Worm (Caenorhabditis elegans) whole organism, L2 larva: ENCODE data around the gene tag-124.
A peak's percentile ranks its signal among the peaks of the same experiment; 100 is the strongest.

Experiments used
- C34F6.9 ChIP-seq: fragments of 150-350 bp; optimal IDR thresholded peaks from 2 replicates; lab custom pipeline; 2014; ENCODE audit warnings: missing biosample characterization, missing genetic modification characterization
- F13H6.1 ChIP-seq: sonication (generic microtip); optimal IDR thresholded peaks from 2 replicates; lab custom pipeline; 2016; ENCODE audit warnings: missing genetic modification characterization, missing compliant biosample characterization
- R02D3.7 ChIP-seq: fragments of 150-350 bp; optimal IDR thresholded peaks from 2 replicates; lab custom pipeline; 2014; ENCODE audit warnings: missing biosample characterization, missing genetic modification characterization
- Y55F3AM.14 ChIP-seq: fragments of 200-800 bp; sonication (Bioruptor generic); optimal IDR thresholded peaks from 2 replicates; lab custom pipeline; 2018; ENCODE audit warnings: mild to moderate bottlenecking, missing genetic modification characterization, missing compliant biosample characterization
- ZK546.5 ChIP-seq: sonication (generic microtip); optimal IDR thresholded peaks from 2 replicates; lab custom pipeline; 2017; ENCODE audit warnings: missing biosample characterization, missing genetic modification characterization
- alr-1 ChIP-seq: fragments of 150-350 bp; optimal IDR thresholded peaks from 2 replicates; lab custom pipeline; 2014; ENCODE audit warnings: missing biosample characterization, missing genetic modification characterization
- aly-2 ChIP-seq: fragments of 150-350 bp; optimal IDR thresholded peaks from 2 replicates; lab custom pipeline; 2014; ENCODE audit warnings: missing biosample characterization, missing genetic modification characterization
- ama-1 ChIP-seq: fragments of 150-350 bp; optimal IDR thresholded peaks from 2 replicates; lab custom pipeline; 2018; ENCODE audit warnings: inconsistent platforms
- blmp-1 ChIP-seq: sonication (generic microtip); optimal IDR thresholded peaks from 2 replicates; lab custom pipeline; 2017; ENCODE audit warnings: missing genetic modification characterization, mild to moderate bottlenecking, missing compliant biosample characterization, antibody characterized with exemption, moderate library complexity; ENCODE audit not compliant: insufficient read depth
- ceh-16 ChIP-seq: fragments of 150-350 bp; optimal IDR thresholded peaks from 2 replicates; lab custom pipeline; 2014; ENCODE audit warnings: missing biosample characterization, missing genetic modification characterization
- ceh-82 ChIP-seq: fragments of 150-350 bp; optimal IDR thresholded peaks from 2 replicates; lab custom pipeline; 2014; ENCODE audit warnings: missing biosample characterization, missing genetic modification characterization
- crh-2 ChIP-seq: sonication (generic microtip); optimal IDR thresholded peaks from 2 replicates; lab custom pipeline; 2017; ENCODE audit warnings: missing biosample characterization, missing genetic modification characterization
- dmd-4 ChIP-seq: sonication (generic microtip); optimal IDR thresholded peaks from 2 replicates; lab custom pipeline; 2017; ENCODE audit warnings: missing biosample characterization, missing genetic modification characterization
- egl-27 ChIP-seq: sonication (generic microtip); optimal IDR thresholded peaks from 3 replicates; lab custom pipeline; 2017; ENCODE audit warnings: missing biosample characterization, missing genetic modification reagents, missing genetic modification characterization
- elt-1 ChIP-seq: fragments of 150-350 bp; optimal IDR thresholded peaks from 2 replicates; lab custom pipeline; 2014; ENCODE audit warnings: missing biosample characterization, missing genetic modification characterization
- elt-3 ChIP-seq: sonication (generic microtip); optimal IDR thresholded peaks from 2 replicates; lab custom pipeline; 2017; ENCODE audit warnings: missing biosample characterization, missing genetic modification characterization
- fos-1 ChIP-seq: fragments of 150-350 bp; optimal IDR thresholded peaks from 2 replicates; lab custom pipeline; 2014; ENCODE audit warnings: missing biosample characterization, missing genetic modification characterization
- gmeb-1 ChIP-seq: fragments of 150-350 bp; optimal IDR thresholded peaks from 2 replicates; lab custom pipeline; 2014; ENCODE audit warnings: missing biosample characterization, missing genetic modification characterization
- lin-11 ChIP-seq: fragments of 150-350 bp; sonication (generic microtip); optimal IDR thresholded peaks from 2 replicates; lab custom pipeline; 2014; ENCODE audit warnings: missing biosample characterization, missing genetic modification characterization, inconsistent platforms, mixed read lengths
- lin-13 ChIP-seq: fragments of 150-350 bp; optimal IDR thresholded peaks from 2 replicates; lab custom pipeline; 2014; ENCODE audit warnings: missing biosample characterization, missing genetic modification reagents, missing genetic modification characterization
- lin-39 ChIP-seq: fragments of 150-350 bp; optimal IDR thresholded peaks from 2 replicates; lab custom pipeline; 2014; ENCODE audit warnings: missing biosample characterization, missing genetic modification reagents, missing genetic modification characterization
- lsy-2 ChIP-seq, 2 experiments: fragments of 150-350 bp in 1 of 2; sonication (generic microtip) in 1 of 2; optimal IDR thresholded peaks; 2 replicates each; lab custom pipeline; 2014 to 2017; ENCODE audit warnings: missing biosample characterization in 2 of 2, missing genetic modification characterization in 2 of 2
- mab-5 ChIP-seq: fragments of 150-350 bp; optimal IDR thresholded peaks from 2 replicates; lab custom pipeline; 2014; ENCODE audit warnings: missing biosample characterization, missing genetic modification characterization
- mbf-1 ChIP-seq: sonication (generic microtip); optimal IDR thresholded peaks from 2 replicates; lab custom pipeline; 2017; ENCODE audit warnings: missing biosample characterization, missing genetic modification characterization
- mdl-1 ChIP-seq, 2 experiments: fragments of 150-350 bp in 1 of 2; sonication (generic microtip) in 1 of 2; optimal IDR thresholded peaks; 2 replicates each; lab custom pipeline; 2017; ENCODE audit warnings: missing biosample characterization in 2 of 2, missing genetic modification characterization in 2 of 2
- nhr-10 ChIP-seq: sonication (generic microtip); optimal IDR thresholded peaks from 2 replicates; lab custom pipeline; 2017; ENCODE audit warnings: missing biosample characterization, missing genetic modification characterization
- nhr-11 ChIP-seq: fragments of 150-350 bp; optimal IDR thresholded peaks from 2 replicates; lab custom pipeline; 2014; ENCODE audit warnings: missing biosample characterization, missing genetic modification characterization
- nhr-12 ChIP-seq: fragments of 150-350 bp; optimal IDR thresholded peaks from 2 replicates; lab custom pipeline; 2014; ENCODE audit warnings: missing biosample characterization, missing genetic modification characterization
- nhr-129 ChIP-seq: fragments of 150-350 bp; optimal IDR thresholded peaks from 2 replicates; lab custom pipeline; 2014; ENCODE audit warnings: missing biosample characterization, missing genetic modification characterization
- nhr-21 ChIP-seq: fragments of 150-350 bp; optimal IDR thresholded peaks from 2 replicates; lab custom pipeline; 2014; ENCODE audit warnings: missing biosample characterization, missing genetic modification characterization
- nhr-23 ChIP-seq: fragments of 150-350 bp; optimal IDR thresholded peaks from 2 replicates; lab custom pipeline; 2014; ENCODE audit warnings: missing biosample characterization, missing genetic modification reagents, missing genetic modification characterization
- nhr-237 ChIP-seq: fragments of 150-350 bp; optimal IDR thresholded peaks from 2 replicates; lab custom pipeline; 2014; ENCODE audit warnings: missing biosample characterization, missing genetic modification characterization
- nhr-25 ChIP-seq: fragments of 150-350 bp; sonication (generic microtip); optimal IDR thresholded peaks from 3 replicates; lab custom pipeline; 2014; ENCODE audit warnings: missing biosample characterization, missing genetic modification characterization
- nhr-6 ChIP-seq: fragments of 150-350 bp; optimal IDR thresholded peaks from 2 replicates; lab custom pipeline; 2014; ENCODE audit warnings: missing biosample characterization, missing genetic modification characterization
- nhr-77 ChIP-seq: fragments of 150-350 bp; optimal IDR thresholded peaks from 2 replicates; lab custom pipeline; 2014; ENCODE audit warnings: missing biosample characterization, missing genetic modification characterization
- peb-1 ChIP-seq: fragments of 150-350 bp; optimal IDR thresholded peaks from 2 replicates; lab custom pipeline; 2014; ENCODE audit warnings: missing biosample characterization, missing genetic modification characterization
- sem-4 ChIP-seq: fragments of 150-350 bp; optimal IDR thresholded peaks from 2 replicates; lab custom pipeline; 2014; ENCODE audit warnings: missing biosample characterization, missing genetic modification reagents, missing genetic modification characterization
- skn-1 ChIP-seq: sonication (generic microtip); optimal IDR thresholded peaks from 2 replicates; lab custom pipeline; 2017; ENCODE audit warnings: missing biosample characterization, missing genetic modification characterization
- sma-3 ChIP-seq: sonication (generic microtip); optimal IDR thresholded peaks from 2 replicates; lab custom pipeline; 2016; ENCODE audit warnings: missing genetic modification reagents, missing genetic modification characterization, missing compliant biosample characterization
- sma-9 ChIP-seq, 2 experiments: fragments of 150-350 bp in 1 of 2; sonication (generic microtip) in 1 of 2; optimal IDR thresholded peaks; 2 replicates each; lab custom pipeline; 2014 to 2016; ENCODE audit warnings: missing genetic modification characterization in 2 of 2, mild to moderate bottlenecking in 1 of 2, missing biosample characterization in 1 of 2, missing compliant biosample characterization in 1 of 2, missing genetic modification reagents in 1 of 2, moderate library complexity in 1 of 2
- snpc-4 ChIP-seq: fragments of 150-350 bp; optimal IDR thresholded peaks from 2 replicates; lab custom pipeline; 2014; ENCODE audit warnings: missing biosample characterization, missing genetic modification characterization
- unc-39 ChIP-seq: fragments of 150-350 bp; optimal IDR thresholded peaks from 2 replicates; lab custom pipeline; 2014; ENCODE audit warnings: missing biosample characterization, missing genetic modification characterization
- unc-55 ChIP-seq: fragments of 150-350 bp; sonication (generic microtip); optimal IDR thresholded peaks from 3 replicates; lab custom pipeline; 2014; ENCODE audit warnings: missing biosample characterization, missing genetic modification reagents, missing genetic modification characterization
- unc-62 ChIP-seq: fragments of 150-350 bp; optimal IDR thresholded peaks from 2 replicates; lab custom pipeline; 2014; ENCODE audit warnings: missing biosample characterization, missing genetic modification reagents, missing genetic modification characterization
- zag-1 ChIP-seq: fragments of 150-350 bp; optimal IDR thresholded peaks from 2 replicates; lab custom pipeline; 2014; ENCODE audit warnings: missing biosample characterization, missing genetic modification characterization
- ztf-1 ChIP-seq: fragments of 200-800 bp; sonication (Bioruptor generic); conservative IDR thresholded peaks from 2 replicates; pipeline ENCODE4 v1.3.6; 2022; ENCODE audit warnings: missing genetic modification characterization, missing compliant biosample characterization
- ztf-11 ChIP-seq: sonication (generic microtip); optimal IDR thresholded peaks from 2 replicates; lab custom pipeline; 2017; ENCODE audit warnings: missing biosample characterization, missing genetic modification characterization
- ztf-4 ChIP-seq: fragments of 150-350 bp; optimal IDR thresholded peaks from 2 replicates; lab custom pipeline; 2014; ENCODE audit warnings: missing biosample characterization, missing genetic modification characterization

Gene tag-124

ce11 chrII:9601679-9602078, 10.6 kb downstream of the tag-124 start:
- TF ChIP-seq nhr-12 (tag; lab: Kevin White, UChicago) (no peak), Y55F3AM.14 (GFP tag; lab: Kevin White, UChicago) (no peak), ZK546.5 (tag; lab: Kevin White, UChicago) (no peak), zag-1 (tag; lab: Kevin White, UChicago) (no peak), mab-5 (no peak), crh-2 (tag; lab: Kevin White, UChicago) (peak; percentile 75), unc-39 (tag; lab: Kevin White, UChicago) (no peak), nhr-23 (tag; lab: Kevin White, UChicago) (no peak), nhr-21 (tag; lab: Kevin White, UChicago) (peak; percentile 12), unc-62 (GFP tag; lab: Kevin White, UChicago) (no peak), ztf-1 (no peak), nhr-25 (tag; lab: Kevin White, UChicago) (peak; percentile 86), aly-2 (no peak), ama-1 (lab: Kevin White, UChicago) (no peak), lin-11 (tag; lab: Kevin White, UChicago) (no peak), C34F6.9 (tag; lab: Kevin White, UChicago) (peak; percentile 36), elt-3 (tag; lab: Kevin White, UChicago) (no peak), mdl-1 (tag; optimal IDR thresholded peaks at IDR 0.05; lab: Kevin White, UChicago) (peak; percentile 3 to 70), ceh-16 (tag; lab: Kevin White, UChicago) (no peak), nhr-77 (tag; lab: Kevin White, UChicago) (no peak), sma-9 (GFP tag; optimal IDR thresholded peaks at IDR 0.05; lab: Kevin White, UChicago) (peak; percentile 87), sma-9 (tag; optimal IDR thresholded peaks at IDR 0.05; lab: Kevin White, UChicago) (no peak), peb-1 (tag; lab: Kevin White, UChicago) (no peak), lsy-2 (tag; optimal IDR thresholded peaks at IDR 0.05; lab: Kevin White, UChicago) (peak in 1 of 2 experiments; percentile 60), nhr-6 (tag; lab: Kevin White, UChicago) (peak; percentile 27), ztf-4 (peak; percentile 72), nhr-237 (tag; lab: Kevin White, UChicago) (no peak), R02D3.7 (tag; lab: Kevin White, UChicago) (no peak), sma-3 (GFP tag; lab: Kevin White, UChicago) (peak; percentile 17), F13H6.1 (no peak), mbf-1 (tag; lab: Kevin White, UChicago) (no peak), nhr-129 (peak; percentile 86), skn-1 (tag; lab: Kevin White, UChicago) (no peak), snpc-4 (tag; lab: Kevin White, UChicago) (no peak), alr-1 (tag; lab: Kevin White, UChicago) (no peak), ztf-11 (tag; lab: Kevin White, UChicago) (no peak), unc-55 (GFP tag; lab: Kevin White, UChicago) (no peak), fos-1 (no peak), elt-1 (tag; lab: Kevin White, UChicago) (no peak), egl-27 (tag; lab: Kevin White, UChicago) (no peak), lin-13 (GFP tag; lab: Kevin White, UChicago) (peak; percentile 9), ceh-82 (no peak), gmeb-1 (tag; lab: Kevin White, UChicago) (peak; percentile 54), nhr-11 (tag; lab: Kevin White, UChicago) (no peak), dmd-4 (no peak), sem-4 (tag; lab: Kevin White, UChicago) (peak; percentile 72), blmp-1 (peak; percentile 68), nhr-10 (tag; lab: Kevin White, UChicago) (no peak), lin-39 (no peak)
- TF ChIP-seq, all 48 proteins: peak for 15
